Fruit fly (Drosophila melanogaster) whole organism, embryonic: ENCODE results near the gene PIG-U.

Experiments
- Awh ChIP-seq: fragments of 200-800 bp; sonication (Bioruptor generic); IDR thresholded peaks from 2 replicates; pipeline ENCODE4, ENCODE4 v1.3.6; 2022; ENCODE audit warnings: missing biosample characterization, missing genetic modification characterization
- B-H2 ChIP-seq: fragments of 200-800 bp; sonication (Bioruptor generic); optimal IDR thresholded peaks from 2 replicates; lab custom pipeline; 2018; ENCODE audit warnings: missing biosample characterization, mild to moderate bottlenecking, missing genetic modification characterization
- Bteb2 ChIP-seq: fragments of 200-800 bp; sonication (Bioruptor generic); optimal IDR thresholded peaks from 2 replicates; lab custom pipeline; 2016; ENCODE audit warnings: missing biosample characterization, missing genetic modification characterization
- CG11093 ChIP-seq: fragments of 200-800 bp; sonication (Bioruptor generic); IDR thresholded peaks from 3 replicates; pipeline ENCODE4 v1.3.6; 2022; ENCODE audit warnings: missing biosample characterization, missing genetic modification characterization
- CG14441 ChIP-seq: fragments of 200-800 bp; sonication (Bioruptor generic); IDR thresholded peaks from 2 replicates; pipeline ENCODE4 v1.3.6; 2022; ENCODE audit warnings: missing biosample characterization, missing genetic modification characterization
- CG15514 ChIP-seq: fragments of 200-800 bp; sonication (Bioruptor generic); optimal IDR thresholded peaks from 3 replicates; lab custom pipeline; 2017; ENCODE audit warnings: missing biosample characterization, missing genetic modification characterization, mild to moderate bottlenecking, moderate library complexity, missing genetic modification reagents
- CG16813 ChIP-seq: fragments of 200-800 bp; sonication (Bioruptor generic); IDR thresholded peaks from 3 replicates; pipeline ENCODE4 v1.3.6; 2022; ENCODE audit warnings: missing biosample characterization, missing genetic modification characterization; ENCODE audit not compliant: partially characterized antibody
- CG1832 ChIP-seq: fragments of 200-800 bp; sonication (Bioruptor generic); optimal IDR thresholded peaks from 2 replicates; lab custom pipeline; 2017; ENCODE audit warnings: missing biosample characterization, mild to moderate bottlenecking, missing genetic modification characterization, inconsistent platforms
- CG3065 ChIP-seq: fragments of 200-800 bp; sonication (Bioruptor generic); optimal IDR thresholded peaks from 2 replicates; lab custom pipeline; 2016; ENCODE audit warnings: missing biosample characterization, missing genetic modification characterization
- CG32772 ChIP-seq: fragments of 200-800 bp; sonication (Bioruptor generic); IDR thresholded peaks from 2 replicates; pipeline ENCODE4 v1.3.6; 2022; ENCODE audit warnings: missing biosample characterization, missing genetic modification characterization
- CG34422 ChIP-seq: fragments of 200-800 bp; sonication (Bioruptor generic); IDR thresholded peaks from 3 replicates; pipeline ENCODE4 v1.3.6; 2022; ENCODE audit warnings: missing biosample characterization, missing genetic modification characterization
- CG3838 ChIP-seq: fragments of 200-800 bp; sonication (Bioruptor generic); optimal IDR thresholded peaks from 3 replicates; lab custom pipeline; 2016; ENCODE audit warnings: missing biosample characterization, missing genetic modification characterization
- CG4404 ChIP-seq: fragments of 200-800 bp; sonication (Bioruptor generic); IDR thresholded peaks from 2 replicates; pipeline ENCODE4 v1.3.6; 2022; ENCODE audit warnings: missing biosample characterization, missing genetic modification characterization
- CG7271 ChIP-seq: fragments of 200-800 bp; sonication (Bioruptor generic); optimal IDR thresholded peaks from 2 replicates; lab custom pipeline; 2018; ENCODE audit warnings: missing biosample characterization, mild to moderate bottlenecking, missing genetic modification characterization, moderate library complexity
- CG8281 ChIP-seq: fragments of 200-800 bp; sonication (Bioruptor generic); optimal IDR thresholded peaks from 2 replicates; lab custom pipeline; 2018; ENCODE audit warnings: missing biosample characterization, mild to moderate bottlenecking, missing genetic modification characterization, moderate library complexity
- CG8944 ChIP-seq: fragments of 200-800 bp; sonication (Bioruptor generic); optimal IDR thresholded peaks from 3 replicates; lab custom pipeline; 2016; ENCODE audit warnings: missing biosample characterization, missing genetic modification characterization
- Ets65A ChIP-seq: fragments of 200-800 bp; sonication (Bioruptor generic); peaks from one replicate; lab custom pipeline; 2016; ENCODE audit warnings: missing biosample characterization, missing genetic modification characterization
- Gug ChIP-seq: fragments of 200-800 bp; sonication (Bioruptor generic); IDR thresholded peaks from 4 replicates; pipeline ENCODE4 v1.3.6; 2022; ENCODE audit warnings: missing biosample characterization, missing genetic modification characterization
- H2.0 ChIP-seq: fragments of 200-800 bp; sonication (Bioruptor generic); IDR thresholded peaks from 2 replicates; pipeline ENCODE4 v1.3.6; 2022; ENCODE audit warnings: missing biosample characterization, missing genetic modification characterization
- HLH3B ChIP-seq: fragments of 200-800 bp; sonication (Bioruptor generic); IDR thresholded peaks from 2 replicates; pipeline ENCODE4 v1.3.6; 2022; ENCODE audit warnings: missing biosample characterization, missing genetic modification characterization
- Hmr ChIP-seq: fragments of 200-800 bp; sonication (Bioruptor generic); optimal IDR thresholded peaks from 3 replicates; lab custom pipeline; 2017; ENCODE audit warnings: mild to moderate bottlenecking, missing biosample characterization, missing genetic modification reagents, missing genetic modification characterization
- Hmx ChIP-seq: fragments of 200-800 bp; sonication (Bioruptor generic); optimal IDR thresholded peaks from 2 replicates; lab custom pipeline; 2016; ENCODE audit warnings: missing biosample characterization, missing genetic modification characterization
- Pdp1 ChIP-seq, 2 experiments: fragments of 200-800 bp; sonication (Bioruptor generic); optimal IDR thresholded peaks; 3 replicates each; lab custom pipeline; 2016; ENCODE audit warnings: missing biosample characterization in 2 of 2, missing genetic modification characterization in 2 of 2, mild to moderate bottlenecking in 1 of 2, moderate library complexity in 1 of 2
- Poxn ChIP-seq: fragments of 200-800 bp; sonication (Bioruptor generic); IDR thresholded peaks from 2 replicates; pipeline ENCODE4 v1.3.6; 2022; ENCODE audit warnings: missing biosample characterization, missing genetic modification characterization
- Side ChIP-seq: fragments of 200-800 bp; sonication (Bioruptor generic); optimal IDR thresholded peaks from 2 replicates; lab custom pipeline; 2016; ENCODE audit warnings: missing biosample characterization, missing genetic modification characterization
- Sin3A ChIP-seq: fragments of >200 bp; optimal IDR thresholded peaks from 2 replicates; lab custom pipeline; 2018
- Sry-δ ChIP-seq: fragments of 200-800 bp; sonication (Bioruptor generic); optimal IDR thresholded peaks from 2 replicates; lab custom pipeline; 2016; ENCODE audit warnings: missing biosample characterization, missing genetic modification characterization
- Xrp1 ChIP-seq: fragments of 200-800 bp; sonication (Bioruptor generic); IDR thresholded peaks from 2 replicates; pipeline ENCODE4 v1.3.6; 2022; ENCODE audit warnings: missing biosample characterization, missing genetic modification characterization
- YL-1 ChIP-seq: fragments of 200-800 bp; sonication (Bioruptor generic); optimal IDR thresholded peaks from 3 replicates; lab custom pipeline; 2017; ENCODE audit warnings: missing biosample characterization, mild to moderate bottlenecking, missing genetic modification characterization
- bbx ChIP-seq: fragments of 200-800 bp; sonication (Bioruptor generic); IDR thresholded peaks from 2 replicates; pipeline ENCODE4 v1.3.6; 2022; ENCODE audit warnings: missing biosample characterization, missing genetic modification characterization; ENCODE audit not compliant: partially characterized antibody
- dan ChIP-seq: fragments of 200-800 bp; sonication (Bioruptor generic); IDR thresholded peaks from 2 replicates; pipeline ENCODE4 v1.3.6; 2022; ENCODE audit warnings: missing biosample characterization, missing genetic modification characterization
- h ChIP-seq: fragments of >200 bp; optimal IDR thresholded peaks from 2 replicates; lab custom pipeline; 2017
- jumu ChIP-seq: fragments of 200-800 bp; sonication (Bioruptor generic); optimal IDR thresholded peaks from 3 replicates; lab custom pipeline; 2016; ENCODE audit warnings: missing biosample characterization, missing genetic modification characterization
- lilli ChIP-seq: fragments of 200-800 bp; sonication (Bioruptor generic); optimal IDR thresholded peaks from 3 replicates; lab custom pipeline; 2016; ENCODE audit warnings: missing biosample characterization, missing genetic modification characterization
- maf-S ChIP-seq: fragments of 200-800 bp; sonication (Bioruptor generic); optimal IDR thresholded peaks from 2 replicates; lab custom pipeline; 2016; ENCODE audit warnings: missing biosample characterization, missing genetic modification characterization
- rib ChIP-seq: fragments of 200-800 bp; sonication (Bioruptor generic); IDR thresholded peaks from 2 replicates; pipeline ENCODE4 v1.3.6; 2022; ENCODE audit warnings: missing biosample characterization, missing genetic modification characterization
- run ChIP-seq: fragments of 200-800 bp; sonication (Bioruptor generic); optimal IDR thresholded peaks from 3 replicates; lab custom pipeline; 2018; ENCODE audit warnings: missing biosample characterization, mild to moderate bottlenecking, missing genetic modification characterization
- scrt ChIP-seq: fragments of 200-800 bp; sonication (Bioruptor generic); optimal IDR thresholded peaks from 2 replicates; lab custom pipeline; 2018; ENCODE audit warnings: missing biosample characterization, mild to moderate bottlenecking, missing genetic modification characterization, moderate library complexity
- ssp ChIP-seq: fragments of 200-800 bp; sonication (Bioruptor generic); IDR thresholded peaks from 2 replicates; pipeline ENCODE4 v1.3.6; 2022; ENCODE audit warnings: missing biosample characterization, missing genetic modification characterization
- stc ChIP-seq: fragments of 200-800 bp; sonication (Bioruptor generic); IDR thresholded peaks from 2 replicates; pipeline ENCODE4 v1.3.6; 2022; ENCODE audit warnings: missing biosample characterization, missing genetic modification characterization
- tna ChIP-seq: fragments of 200-800 bp; sonication (Bioruptor generic); IDR thresholded peaks from 2 replicates; pipeline ENCODE4 v1.3.6; 2022; ENCODE audit warnings: missing biosample characterization, missing genetic modification characterization; ENCODE audit not compliant: partially characterized antibody
- trem ChIP-seq: fragments of 200-800 bp; optimal IDR thresholded peaks from 3 replicates; lab custom pipeline; 2019; ENCODE audit warnings: missing biosample characterization, mild to moderate bottlenecking, missing genetic modification characterization, moderate library complexity
- tup ChIP-seq: fragments of 200-800 bp; sonication (Bioruptor generic); optimal IDR thresholded peaks from 2 replicates; lab custom pipeline; 2016; ENCODE audit warnings: missing biosample characterization, mild to moderate bottlenecking, missing genetic modification characterization, moderate library complexity
- unc-4 ChIP-seq: fragments of 200-800 bp; sonication (Bioruptor generic); IDR thresholded peaks from 2 replicates; pipeline ENCODE4 v1.3.6; 2022; ENCODE audit warnings: missing biosample characterization, missing genetic modification characterization; ENCODE audit not compliant: partially characterized antibody
- yki ChIP-seq: fragments of >200 bp; optimal IDR thresholded peaks from 3 replicates; lab custom pipeline; 2018
- z ChIP-seq: fragments of 200-800 bp; sonication (Bioruptor generic); IDR thresholded peaks from 3 replicates; pipeline ENCODE4 v1.3.6; 2022; ENCODE audit warnings: missing biosample characterization, missing genetic modification characterization

PIG-U gene

dm6 chr2L:8534515-8535295, 19.8 kb downstream of the PIG-U start (continued):
- TF ChIP-seq CG1832 (GFP tag; lab: Kevin White, UChicago) (no peak), jumu (GFP tag; lab: Kevin White, UChicago) (peak; percentile 79), CG34422 (GFP tag; lab: Robert Waterston, UW) (peak; percentile 94), unc-4 (GFP tag; lab: Robert Waterston, UW) (peak; percentile 34), CG15514 (GFP tag; lab: Kevin White, UChicago) (peak; percentile 72), tna (GFP tag; lab: Robert Waterston, UW) (peak; percentile 57), Sry-δ (GFP tag; lab: Kevin White, UChicago) (peak; percentile 27), trem (tag; lab: Kevin White, UChicago) (peak; percentile 90), HLH3B (GFP tag; lab: Robert Waterston, UW) (peak; percentile 97), Gug (GFP tag; lab: Robert Waterston, UW) (peak; percentile 88), stc (peak; percentile 98), dan (no peak), CG11093 (GFP tag; lab: Robert Waterston, UW) (peak; percentile 95), B-H2 (GFP tag; lab: Kevin White, UChicago) (peak; percentile 66), CG4404 (peak; percentile 79), rib (GFP tag; lab: Robert Waterston, UW) (peak; percentile 25; the same call in 1 of the 2 replicates), YL-1 (GFP tag; lab: Kevin White, UChicago) (peak; percentile 80), Bteb2 (GFP tag; lab: Kevin White, UChicago) (peak; percentile 46), Pdp1 (GFP tag; optimal IDR thresholded peaks at IDR 0.05; lab: Kevin White, UChicago) (peak; percentile 83 to 87), Hmr (GFP tag; lab: Kevin White, UChicago) (peak; percentile 88), yki (peak; percentile 27), CG3838 (GFP tag; lab: Kevin White, UChicago) (peak; percentile 84), H2.0 (peak; percentile 86), scrt (GFP tag; lab: Kevin White, UChicago) (peak; percentile 85), Hmx (GFP tag; lab: Kevin White, UChicago) (peak; percentile 67), maf-S (peak; percentile 84), CG8281 (tag; lab: Kevin White, UChicago) (peak; percentile 87), h (lab: Kevin White, UChicago) (no peak), ssp (GFP tag; lab: Robert Waterston, UW) (peak; percentile 87), Ets65A (peak; percentile 98), CG7271 (peak; percentile 60), CG14441 (GFP tag; lab: Robert Waterston, UW) (peak; percentile 95), run (tag; lab: Kevin White, UChicago) (peak; percentile 96), CG8944 (GFP tag; lab: Kevin White, UChicago) (peak; percentile 69), Poxn (no peak), lilli (peak; percentile 89), Side (GFP tag; lab: Kevin White, UChicago) (peak; percentile 70), bbx (GFP tag; lab: Robert Waterston, UW) (no peak; the same call in 1 of the 2 replicates), tup (GFP tag; lab: Kevin White, UChicago) (peak; percentile 81), CG16813 (GFP tag; lab: Robert Waterston, UW) (no peak), Awh (GFP tag; lab: Robert Waterston, UW) (peak; percentile 94), CG3065 (GFP tag; lab: Kevin White, UChicago) (peak; percentile 82), CG32772 (GFP tag; lab: Robert Waterston, UW) (peak; percentile 94), z (peak; percentile 35; the same call in 1 of the 3 replicates), Sin3A (lab: Kevin White, UChicago) (no peak), Xrp1 (peak; percentile 96)
